Worm (Caenorhabditis elegans) whole organism, early embryonic: ENCODE data around the gene txt-4.

Experiments
- F13C5.2 ChIP-seq: sonication (generic microtip); optimal IDR thresholded peaks from 2 replicates; lab custom pipeline; 2017; ENCODE audit warnings: mild to moderate bottlenecking, missing genetic modification characterization, inconsistent platforms, missing compliant biosample characterization
- ama-1 ChIP-seq: fragments of 150-350 bp; optimal IDR thresholded peaks from 2 replicates; lab custom pipeline; 2014
- ceh-13 ChIP-seq: fragments of 200-800 bp; sonication (Bioruptor generic); optimal IDR thresholded peaks from 2 replicates; lab custom pipeline; 2018; ENCODE audit warnings: mild to moderate bottlenecking, missing genetic modification characterization, missing compliant biosample characterization
- ceh-36 ChIP-seq: sonication (generic microtip); optimal IDR thresholded peaks from 2 replicates; lab custom pipeline; 2016; ENCODE audit warnings: missing genetic modification characterization, inconsistent platforms, missing compliant biosample characterization
- flt-1 ChIP-seq: fragments of 200-800 bp; sonication (Bioruptor generic); IDR thresholded peaks from 2 replicates; pipeline ENCODE4 v1.3.6; 2022; ENCODE audit warnings: missing genetic modification characterization, missing compliant biosample characterization
- hmbx-1 ChIP-seq: sonication (generic microtip); optimal IDR thresholded peaks from 2 replicates; lab custom pipeline; 2016; ENCODE audit warnings: mild to moderate bottlenecking, missing genetic modification characterization, missing compliant biosample characterization
- hnd-1 ChIP-seq: sonication (generic microtip); optimal IDR thresholded peaks from 2 replicates; lab custom pipeline; 2016; ENCODE audit warnings: missing genetic modification characterization, missing compliant biosample characterization
- sea-1 ChIP-seq: fragments of 200-800 bp; sonication (Bioruptor generic); conservative IDR thresholded peaks from 2 replicates; pipeline ENCODE4 v1.3.6; 2022; ENCODE audit warnings: missing genetic modification characterization, missing compliant biosample characterization
- tbx-37 ChIP-seq: fragments of 200-800 bp; sonication (Bioruptor generic); conservative IDR thresholded peaks from 2 replicates; pipeline ENCODE4 v1.3.6; 2022; ENCODE audit warnings: missing genetic modification reagents, missing genetic modification characterization, missing compliant biosample characterization

DNA sequence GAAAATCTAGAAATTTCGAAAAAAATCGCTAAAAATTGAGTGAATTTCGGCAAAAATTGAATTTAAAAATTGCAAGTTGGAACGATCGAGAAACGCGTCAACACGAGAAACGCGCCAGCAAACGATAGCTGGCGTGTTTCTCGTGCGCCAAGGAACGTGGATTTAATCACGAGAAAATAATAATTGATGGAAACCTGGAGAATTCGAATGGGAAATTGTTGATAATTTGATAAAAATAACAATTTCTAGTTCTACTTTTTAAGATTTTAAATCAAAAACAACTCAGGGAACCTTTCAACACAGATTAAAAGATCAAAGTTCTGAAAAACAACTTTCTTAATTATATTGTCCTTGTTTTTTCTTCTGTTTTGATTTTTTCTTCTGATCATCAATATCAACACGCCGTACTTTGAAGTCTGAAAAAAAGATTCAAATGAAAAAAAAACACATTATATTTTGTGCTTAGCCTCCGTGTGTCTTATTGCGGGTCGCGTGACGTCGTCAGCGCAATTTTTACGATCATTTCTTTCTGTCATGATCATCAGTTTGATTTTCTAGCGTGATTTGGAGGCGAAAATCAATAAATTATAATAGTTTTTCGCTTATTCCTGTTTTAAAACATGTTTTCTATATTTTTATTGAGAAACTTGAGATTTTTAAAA lies 14.2 kb upstream of the txt-4 start, which contains the start of gene npp-20:
- TF ChIP-seq ceh-36 = no peak
- TF ChIP-seq ama-1 = no peak
- TF ChIP-seq tbx-37 = no peak
- no peak for TF ChIP-seq sea-1
- no peak for TF ChIP-seq ceh-13 (GFP tag; lab: Kevin White, UChicago)
- TF ChIP-seq F13C5.2 (tag; lab: Kevin White, UChicago) = no peak
- no peak for TF ChIP-seq flt-1 (GFP tag; lab: Robert Waterston, UW)
- TF ChIP-seq hnd-1 (tag; lab: Kevin White, UChicago) = no peak
- no peak for TF ChIP-seq hmbx-1
